Worm (Caenorhabditis elegans) whole organism, L2 larva: ENCODE results near the gene arp-6.

ENCODE experiments used
- C34F6.9 ChIP-seq: fragments of 150-350 bp; optimal IDR thresholded peaks from 2 replicates; lab custom pipeline; 2014; ENCODE audit warnings: missing biosample characterization, missing genetic modification characterization
- F13H6.1 ChIP-seq: sonication (generic microtip); optimal IDR thresholded peaks from 2 replicates; lab custom pipeline; 2016; ENCODE audit warnings: missing genetic modification characterization, missing compliant biosample characterization
- R02D3.7 ChIP-seq: fragments of 150-350 bp; optimal IDR thresholded peaks from 2 replicates; lab custom pipeline; 2014; ENCODE audit warnings: missing biosample characterization, missing genetic modification characterization
- Y55F3AM.14 ChIP-seq: fragments of 200-800 bp; sonication (Bioruptor generic); optimal IDR thresholded peaks from 2 replicates; lab custom pipeline; 2018; ENCODE audit warnings: mild to moderate bottlenecking, missing genetic modification characterization, missing compliant biosample characterization
- ZK546.5 ChIP-seq: sonication (generic microtip); optimal IDR thresholded peaks from 2 replicates; lab custom pipeline; 2017; ENCODE audit warnings: missing biosample characterization, missing genetic modification characterization
- alr-1 ChIP-seq: fragments of 150-350 bp; optimal IDR thresholded peaks from 2 replicates; lab custom pipeline; 2014; ENCODE audit warnings: missing biosample characterization, missing genetic modification characterization
- ama-1 ChIP-seq: fragments of 150-350 bp; optimal IDR thresholded peaks from 2 replicates; lab custom pipeline; 2018; ENCODE audit warnings: inconsistent platforms
- ceh-16 ChIP-seq: fragments of 150-350 bp; optimal IDR thresholded peaks from 2 replicates; lab custom pipeline; 2014; ENCODE audit warnings: missing biosample characterization, missing genetic modification characterization
- ceh-82 ChIP-seq: fragments of 150-350 bp; optimal IDR thresholded peaks from 2 replicates; lab custom pipeline; 2014; ENCODE audit warnings: missing biosample characterization, missing genetic modification characterization
- crh-2 ChIP-seq: sonication (generic microtip); optimal IDR thresholded peaks from 2 replicates; lab custom pipeline; 2017; ENCODE audit warnings: missing biosample characterization, missing genetic modification characterization
- dmd-4 ChIP-seq: sonication (generic microtip); optimal IDR thresholded peaks from 2 replicates; lab custom pipeline; 2017; ENCODE audit warnings: missing biosample characterization, missing genetic modification characterization
- egl-27 ChIP-seq: sonication (generic microtip); optimal IDR thresholded peaks from 3 replicates; lab custom pipeline; 2017; ENCODE audit warnings: missing biosample characterization, missing genetic modification reagents, missing genetic modification characterization
- elt-3 ChIP-seq: sonication (generic microtip); optimal IDR thresholded peaks from 2 replicates; lab custom pipeline; 2017; ENCODE audit warnings: missing biosample characterization, missing genetic modification characterization
- fos-1 ChIP-seq: fragments of 150-350 bp; optimal IDR thresholded peaks from 2 replicates; lab custom pipeline; 2014; ENCODE audit warnings: missing biosample characterization, missing genetic modification characterization
- gmeb-1 ChIP-seq: fragments of 150-350 bp; optimal IDR thresholded peaks from 2 replicates; lab custom pipeline; 2014; ENCODE audit warnings: missing biosample characterization, missing genetic modification characterization
- lin-11 ChIP-seq: fragments of 150-350 bp; sonication (generic microtip); optimal IDR thresholded peaks from 2 replicates; lab custom pipeline; 2014; ENCODE audit warnings: missing biosample characterization, missing genetic modification characterization, inconsistent platforms, mixed read lengths
- lin-13 ChIP-seq: fragments of 150-350 bp; optimal IDR thresholded peaks from 2 replicates; lab custom pipeline; 2014; ENCODE audit warnings: missing biosample characterization, missing genetic modification reagents, missing genetic modification characterization
- lin-39 ChIP-seq: fragments of 150-350 bp; optimal IDR thresholded peaks from 2 replicates; lab custom pipeline; 2014; ENCODE audit warnings: missing biosample characterization, missing genetic modification reagents, missing genetic modification characterization
- lsy-2 ChIP-seq, 2 experiments: fragments of 150-350 bp in 1 of 2; sonication (generic microtip) in 1 of 2; optimal IDR thresholded peaks; 2 replicates each; lab custom pipeline; 2014 to 2017; ENCODE audit warnings: missing biosample characterization in 2 of 2, missing genetic modification characterization in 2 of 2
- mbf-1 ChIP-seq: sonication (generic microtip); optimal IDR thresholded peaks from 2 replicates; lab custom pipeline; 2017; ENCODE audit warnings: missing biosample characterization, missing genetic modification characterization
- mdl-1 ChIP-seq, 2 experiments: fragments of 150-350 bp in 1 of 2; sonication (generic microtip) in 1 of 2; optimal IDR thresholded peaks; 2 replicates each; lab custom pipeline; 2017; ENCODE audit warnings: missing biosample characterization in 2 of 2, missing genetic modification characterization in 2 of 2
- nhr-10 ChIP-seq: sonication (generic microtip); optimal IDR thresholded peaks from 2 replicates; lab custom pipeline; 2017; ENCODE audit warnings: missing biosample characterization, missing genetic modification characterization
- nhr-11 ChIP-seq: fragments of 150-350 bp; optimal IDR thresholded peaks from 2 replicates; lab custom pipeline; 2014; ENCODE audit warnings: missing biosample characterization, missing genetic modification characterization
- nhr-129 ChIP-seq: fragments of 150-350 bp; optimal IDR thresholded peaks from 2 replicates; lab custom pipeline; 2014; ENCODE audit warnings: missing biosample characterization, missing genetic modification characterization
- nhr-21 ChIP-seq: fragments of 150-350 bp; optimal IDR thresholded peaks from 2 replicates; lab custom pipeline; 2014; ENCODE audit warnings: missing biosample characterization, missing genetic modification characterization
- nhr-23 ChIP-seq: fragments of 150-350 bp; optimal IDR thresholded peaks from 2 replicates; lab custom pipeline; 2014; ENCODE audit warnings: missing biosample characterization, missing genetic modification reagents, missing genetic modification characterization
- nhr-237 ChIP-seq: fragments of 150-350 bp; optimal IDR thresholded peaks from 2 replicates; lab custom pipeline; 2014; ENCODE audit warnings: missing biosample characterization, missing genetic modification characterization
- nhr-25 ChIP-seq: fragments of 150-350 bp; sonication (generic microtip); optimal IDR thresholded peaks from 3 replicates; lab custom pipeline; 2014; ENCODE audit warnings: missing biosample characterization, missing genetic modification characterization
- nhr-6 ChIP-seq: fragments of 150-350 bp; optimal IDR thresholded peaks from 2 replicates; lab custom pipeline; 2014; ENCODE audit warnings: missing biosample characterization, missing genetic modification characterization
- nhr-77 ChIP-seq: fragments of 150-350 bp; optimal IDR thresholded peaks from 2 replicates; lab custom pipeline; 2014; ENCODE audit warnings: missing biosample characterization, missing genetic modification characterization
- peb-1 ChIP-seq: fragments of 150-350 bp; optimal IDR thresholded peaks from 2 replicates; lab custom pipeline; 2014; ENCODE audit warnings: missing biosample characterization, missing genetic modification characterization
- sem-4 ChIP-seq: fragments of 150-350 bp; optimal IDR thresholded peaks from 2 replicates; lab custom pipeline; 2014; ENCODE audit warnings: missing biosample characterization, missing genetic modification reagents, missing genetic modification characterization
- sma-3 ChIP-seq: sonication (generic microtip); optimal IDR thresholded peaks from 2 replicates; lab custom pipeline; 2016; ENCODE audit warnings: missing genetic modification reagents, missing genetic modification characterization, missing compliant biosample characterization
- sma-9 ChIP-seq, 2 experiments: fragments of 150-350 bp in 1 of 2; sonication (generic microtip) in 1 of 2; optimal IDR thresholded peaks; 2 replicates each; lab custom pipeline; 2014 to 2016; ENCODE audit warnings: missing genetic modification characterization in 2 of 2, mild to moderate bottlenecking in 1 of 2, missing biosample characterization in 1 of 2, missing compliant biosample characterization in 1 of 2, missing genetic modification reagents in 1 of 2, moderate library complexity in 1 of 2
- snpc-4 ChIP-seq: fragments of 150-350 bp; optimal IDR thresholded peaks from 2 replicates; lab custom pipeline; 2014; ENCODE audit warnings: missing biosample characterization, missing genetic modification characterization
- unc-39 ChIP-seq: fragments of 150-350 bp; optimal IDR thresholded peaks from 2 replicates; lab custom pipeline; 2014; ENCODE audit warnings: missing biosample characterization, missing genetic modification characterization
- unc-55 ChIP-seq: fragments of 150-350 bp; sonication (generic microtip); optimal IDR thresholded peaks from 3 replicates; lab custom pipeline; 2014; ENCODE audit warnings: missing biosample characterization, missing genetic modification reagents, missing genetic modification characterization
- unc-62 ChIP-seq: fragments of 150-350 bp; optimal IDR thresholded peaks from 2 replicates; lab custom pipeline; 2014; ENCODE audit warnings: missing biosample characterization, missing genetic modification reagents, missing genetic modification characterization
- zag-1 ChIP-seq: fragments of 150-350 bp; optimal IDR thresholded peaks from 2 replicates; lab custom pipeline; 2014; ENCODE audit warnings: missing biosample characterization, missing genetic modification characterization
- ztf-11 ChIP-seq: sonication (generic microtip); optimal IDR thresholded peaks from 2 replicates; lab custom pipeline; 2017; ENCODE audit warnings: missing biosample characterization, missing genetic modification characterization
- ztf-4 ChIP-seq: fragments of 150-350 bp; optimal IDR thresholded peaks from 2 replicates; lab custom pipeline; 2014; ENCODE audit warnings: missing biosample characterization, missing genetic modification characterization

Gene arp-6

ce11 chrII:8028730-8029129 lies 8.4 kb downstream of the arp-6 start:
- no peak for TF ChIP-seq nhr-129 (tag; lab: Kevin White, UChicago)
- TF ChIP-seq nhr-6, result no peak
- no peak for TF ChIP-seq R02D3.7 (tag; lab: Kevin White, UChicago)

ce11 chrII:8028246-8028694 lies 8.9 kb downstream of the arp-6 start:
- TF ChIP-seq egl-27 (tag; lab: Kevin White, UChicago) (peak; percentile 55), lin-13 (peak; percentile 80), ZK546.5 (tag; lab: Kevin White, UChicago) (peak; percentile 16), mbf-1 (no peak), nhr-10 (no peak), Y55F3AM.14 (GFP tag; lab: Kevin White, UChicago) (peak; percentile 94), dmd-4 (tag; lab: Kevin White, UChicago) (no peak), zag-1 (peak; percentile 78), ztf-11 (tag; lab: Kevin White, UChicago) (no peak), sem-4 (peak; percentile 61), lin-11 (peak; percentile 73), lsy-2 (tag; optimal IDR thresholded peaks at IDR 0.05; lab: Kevin White, UChicago) (peak; percentile 60 to 79), nhr-21 (tag; lab: Kevin White, UChicago) (peak; percentile 82), nhr-129 (tag; lab: Kevin White, UChicago) (peak; percentile 85), nhr-25 (tag; lab: Kevin White, UChicago) (peak; percentile 50), peb-1 (tag; lab: Kevin White, UChicago) (no peak), nhr-11 (tag; lab: Kevin White, UChicago) (no peak), crh-2 (tag; lab: Kevin White, UChicago) (peak; percentile 80), mdl-1 (tag; optimal IDR thresholded peaks at IDR 0.05; lab: Kevin White, UChicago) (peak in 1 of 2 experiments; percentile 68), ceh-82 (tag; lab: Kevin White, UChicago) (no peak), sma-3 (GFP tag; lab: Kevin White, UChicago) (peak; percentile 82), F13H6.1 (tag; lab: Kevin White, UChicago) (peak; percentile 95), ztf-4 (tag; lab: Kevin White, UChicago) (peak; percentile 45), nhr-6 (peak; percentile 53), gmeb-1 (tag; lab: Kevin White, UChicago) (peak; percentile 59), fos-1 (tag; lab: Kevin White, UChicago) (peak; percentile 67), R02D3.7 (tag; lab: Kevin White, UChicago) (no peak), unc-62 (GFP tag; lab: Kevin White, UChicago) (peak; percentile 35), unc-55 (GFP tag; lab: Kevin White, UChicago) (peak; percentile 80), sma-9 (GFP tag; optimal IDR thresholded peaks at IDR 0.05; lab: Kevin White, UChicago) (peak; percentile 34), sma-9 (tag; optimal IDR thresholded peaks at IDR 0.05; lab: Kevin White, UChicago) (no peak), snpc-4 (tag; lab: Kevin White, UChicago) (peak; percentile 70), C34F6.9 (peak; percentile 79)

ce11 chrII:8027663-8028062 lies 9.5 kb downstream of the arp-6 start, which contains the start of gene swsn-7:
TSS of gene swsn-7 (minus strand) at chrII:8027763.
- TF ChIP-seq unc-39 (tag; lab: Kevin White, UChicago) (no peak), sma-9 (GFP tag; optimal IDR thresholded peaks at IDR 0.05; lab: Kevin White, UChicago) (no peak), sma-9 (tag; optimal IDR thresholded peaks at IDR 0.05; lab: Kevin White, UChicago) (no peak), zag-1 (no peak), nhr-10 (no peak), peb-1 (tag; lab: Kevin White, UChicago) (no peak), sma-3 (GFP tag; lab: Kevin White, UChicago) (no peak), nhr-77 (no peak), nhr-237 (tag; lab: Kevin White, UChicago) (no peak), Y55F3AM.14 (GFP tag; lab: Kevin White, UChicago) (no peak), C34F6.9 (no peak), alr-1 (no peak), snpc-4 (tag; lab: Kevin White, UChicago) (no peak), ceh-16 (tag; lab: Kevin White, UChicago) (no peak), nhr-23 (tag; lab: Kevin White, UChicago) (no peak), sem-4 (no peak), ama-1 (lab: Kevin White, UChicago) (no peak), elt-3 (tag; lab: Kevin White, UChicago) (no peak), lin-39 (tag; lab: Kevin White, UChicago) (no peak), F13H6.1 (tag; lab: Kevin White, UChicago) (no peak), nhr-21 (tag; lab: Kevin White, UChicago) (no peak)
- TF ChIP-seq, all 48 proteins: peak for 0
